Worm (Caenorhabditis elegans) whole organism, L2 larva: ENCODE data around the gene R07H5.9.
A peak's percentile ranks its signal among the peaks of the same experiment; 100 is the strongest.
"Not testable (repeated sequence)": the region's sequence is repeated elsewhere in the genome, so short reads cannot be mapped to it uniquely, and the experiment has no call there.

Experiments
- F13H6.1 ChIP-seq: sonication (generic microtip); optimal IDR thresholded peaks from 2 replicates; lab custom pipeline; 2016; ENCODE audit warnings: missing genetic modification characterization, missing compliant biosample characterization
- Y55F3AM.14 ChIP-seq: fragments of 200-800 bp; sonication (Bioruptor generic); optimal IDR thresholded peaks from 2 replicates; lab custom pipeline; 2018; ENCODE audit warnings: mild to moderate bottlenecking, missing genetic modification characterization, missing compliant biosample characterization
- ZK546.5 ChIP-seq: sonication (generic microtip); optimal IDR thresholded peaks from 2 replicates; lab custom pipeline; 2017; ENCODE audit warnings: missing biosample characterization, missing genetic modification characterization
- alr-1 ChIP-seq: fragments of 150-350 bp; optimal IDR thresholded peaks from 2 replicates; lab custom pipeline; 2014; ENCODE audit warnings: missing biosample characterization, missing genetic modification characterization
- aly-2 ChIP-seq: fragments of 150-350 bp; optimal IDR thresholded peaks from 2 replicates; lab custom pipeline; 2014; ENCODE audit warnings: missing biosample characterization, missing genetic modification characterization
- ceh-16 ChIP-seq: fragments of 150-350 bp; optimal IDR thresholded peaks from 2 replicates; lab custom pipeline; 2014; ENCODE audit warnings: missing biosample characterization, missing genetic modification characterization
- crh-2 ChIP-seq: sonication (generic microtip); optimal IDR thresholded peaks from 2 replicates; lab custom pipeline; 2017; ENCODE audit warnings: missing biosample characterization, missing genetic modification characterization
- elt-1 ChIP-seq: fragments of 150-350 bp; optimal IDR thresholded peaks from 2 replicates; lab custom pipeline; 2014; ENCODE audit warnings: missing biosample characterization, missing genetic modification characterization
- fos-1 ChIP-seq: fragments of 150-350 bp; optimal IDR thresholded peaks from 2 replicates; lab custom pipeline; 2014; ENCODE audit warnings: missing biosample characterization, missing genetic modification characterization
- lin-11 ChIP-seq: fragments of 150-350 bp; sonication (generic microtip); optimal IDR thresholded peaks from 2 replicates; lab custom pipeline; 2014; ENCODE audit warnings: missing biosample characterization, missing genetic modification characterization, inconsistent platforms, mixed read lengths
- lin-13 ChIP-seq: fragments of 150-350 bp; optimal IDR thresholded peaks from 2 replicates; lab custom pipeline; 2014; ENCODE audit warnings: missing biosample characterization, missing genetic modification reagents, missing genetic modification characterization
- lin-39 ChIP-seq: fragments of 150-350 bp; optimal IDR thresholded peaks from 2 replicates; lab custom pipeline; 2014; ENCODE audit warnings: missing biosample characterization, missing genetic modification reagents, missing genetic modification characterization
- lsy-2 ChIP-seq, 2 experiments: fragments of 150-350 bp in 1 of 2; sonication (generic microtip) in 1 of 2; optimal IDR thresholded peaks; 2 replicates each; lab custom pipeline; 2014 to 2017; ENCODE audit warnings: missing biosample characterization in 2 of 2, missing genetic modification characterization in 2 of 2
- mab-5 ChIP-seq: fragments of 150-350 bp; optimal IDR thresholded peaks from 2 replicates; lab custom pipeline; 2014; ENCODE audit warnings: missing biosample characterization, missing genetic modification characterization
- mdl-1 ChIP-seq, 2 experiments: fragments of 150-350 bp in 1 of 2; sonication (generic microtip) in 1 of 2; optimal IDR thresholded peaks; 2 replicates each; lab custom pipeline; 2017; ENCODE audit warnings: missing biosample characterization in 2 of 2, missing genetic modification characterization in 2 of 2
- nhr-11 ChIP-seq: fragments of 150-350 bp; optimal IDR thresholded peaks from 2 replicates; lab custom pipeline; 2014; ENCODE audit warnings: missing biosample characterization, missing genetic modification characterization
- nhr-12 ChIP-seq: fragments of 150-350 bp; optimal IDR thresholded peaks from 2 replicates; lab custom pipeline; 2014; ENCODE audit warnings: missing biosample characterization, missing genetic modification characterization
- nhr-129 ChIP-seq: fragments of 150-350 bp; optimal IDR thresholded peaks from 2 replicates; lab custom pipeline; 2014; ENCODE audit warnings: missing biosample characterization, missing genetic modification characterization
- nhr-21 ChIP-seq: fragments of 150-350 bp; optimal IDR thresholded peaks from 2 replicates; lab custom pipeline; 2014; ENCODE audit warnings: missing biosample characterization, missing genetic modification characterization
- nhr-23 ChIP-seq: fragments of 150-350 bp; optimal IDR thresholded peaks from 2 replicates; lab custom pipeline; 2014; ENCODE audit warnings: missing biosample characterization, missing genetic modification reagents, missing genetic modification characterization
- nhr-77 ChIP-seq: fragments of 150-350 bp; optimal IDR thresholded peaks from 2 replicates; lab custom pipeline; 2014; ENCODE audit warnings: missing biosample characterization, missing genetic modification characterization
- peb-1 ChIP-seq: fragments of 150-350 bp; optimal IDR thresholded peaks from 2 replicates; lab custom pipeline; 2014; ENCODE audit warnings: missing biosample characterization, missing genetic modification characterization
- sem-4 ChIP-seq: fragments of 150-350 bp; optimal IDR thresholded peaks from 2 replicates; lab custom pipeline; 2014; ENCODE audit warnings: missing biosample characterization, missing genetic modification reagents, missing genetic modification characterization
- sma-9 ChIP-seq, 2 experiments: fragments of 150-350 bp in 1 of 2; sonication (generic microtip) in 1 of 2; optimal IDR thresholded peaks; 2 replicates each; lab custom pipeline; 2014 to 2016; ENCODE audit warnings: missing genetic modification characterization in 2 of 2, mild to moderate bottlenecking in 1 of 2, missing biosample characterization in 1 of 2, missing compliant biosample characterization in 1 of 2, missing genetic modification reagents in 1 of 2, moderate library complexity in 1 of 2
- unc-39 ChIP-seq: fragments of 150-350 bp; optimal IDR thresholded peaks from 2 replicates; lab custom pipeline; 2014; ENCODE audit warnings: missing biosample characterization, missing genetic modification characterization
- unc-55 ChIP-seq: fragments of 150-350 bp; sonication (generic microtip); optimal IDR thresholded peaks from 3 replicates; lab custom pipeline; 2014; ENCODE audit warnings: missing biosample characterization, missing genetic modification reagents, missing genetic modification characterization
- unc-62 ChIP-seq: fragments of 150-350 bp; optimal IDR thresholded peaks from 2 replicates; lab custom pipeline; 2014; ENCODE audit warnings: missing biosample characterization, missing genetic modification reagents, missing genetic modification characterization
- zag-1 ChIP-seq: fragments of 150-350 bp; optimal IDR thresholded peaks from 2 replicates; lab custom pipeline; 2014; ENCODE audit warnings: missing biosample characterization, missing genetic modification characterization
- ztf-1 ChIP-seq: fragments of 200-800 bp; sonication (Bioruptor generic); conservative IDR thresholded peaks from 2 replicates; pipeline ENCODE4 v1.3.6; 2022; ENCODE audit warnings: missing genetic modification characterization, missing compliant biosample characterization
- ztf-11 ChIP-seq: sonication (generic microtip); optimal IDR thresholded peaks from 2 replicates; lab custom pipeline; 2017; ENCODE audit warnings: missing biosample characterization, missing genetic modification characterization
- ztf-4 ChIP-seq: fragments of 150-350 bp; optimal IDR thresholded peaks from 2 replicates; lab custom pipeline; 2014; ENCODE audit warnings: missing biosample characterization, missing genetic modification characterization

R07H5.9 gene

DNA sequence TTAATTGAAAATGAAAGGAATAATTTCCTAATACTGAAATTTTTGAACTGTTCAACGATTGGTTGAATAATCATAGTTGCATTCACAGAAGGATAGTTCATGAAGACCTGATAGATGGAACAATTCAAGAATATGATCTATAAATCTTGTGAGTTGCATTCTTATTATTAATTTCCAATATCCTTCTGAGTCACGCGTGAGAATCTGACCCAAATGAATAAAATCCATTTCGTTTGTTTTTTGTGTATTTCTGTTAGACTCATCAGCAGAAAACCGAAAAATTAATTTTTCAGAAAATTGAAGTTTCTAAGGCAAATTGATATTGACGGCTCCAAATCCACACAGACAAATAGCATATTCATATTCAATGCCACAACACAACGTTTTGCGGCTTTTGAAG, 17.9 kb upstream of the R07H5.9 start, which contains the start of gene fbxb-79:
TSS of gene fbxb-79 (minus strand) at position 101 of the 400 bp plus-strand sequence.
- TF ChIP-seq nhr-21 (no peak), mdl-1 (tag; optimal IDR thresholded peaks at IDR 0.05; lab: Kevin White, UChicago) (no peak), aly-2 (no peak), unc-55 (GFP tag; lab: Kevin White, UChicago) (no peak), alr-1 (tag; lab: Kevin White, UChicago) (no peak), zag-1 (no peak), unc-39 (tag; lab: Kevin White, UChicago) (no peak)

DNA sequence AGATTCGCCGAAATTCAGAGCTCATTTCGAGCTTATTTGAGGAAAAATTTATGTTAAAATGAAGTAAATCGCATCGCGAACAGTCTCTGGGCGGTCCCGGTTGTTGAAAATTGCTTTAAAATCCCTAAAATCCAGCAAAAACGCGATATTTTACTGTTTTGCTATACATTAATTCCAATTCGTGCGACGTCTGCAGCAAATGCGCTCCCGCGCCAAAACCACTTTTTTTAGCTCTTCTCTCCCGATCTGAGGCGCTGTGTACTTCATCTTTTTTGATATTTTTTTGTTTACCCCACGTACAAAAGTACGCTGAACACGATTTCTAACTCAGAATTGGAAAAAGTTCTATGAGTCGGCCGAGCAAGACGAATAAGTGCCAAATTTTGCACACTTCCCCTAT, 8.3 kb upstream of the R07H5.9 start, which contains the start of gene R07H5.16:
TSS of gene R07H5.16 (plus strand) at position 348 of the 400 bp plus-strand sequence.
- not testable (repeated sequence) for TF ChIP-seq ztf-4 (tag; lab: Kevin White, UChicago); nhr-21; lin-39

DNA sequence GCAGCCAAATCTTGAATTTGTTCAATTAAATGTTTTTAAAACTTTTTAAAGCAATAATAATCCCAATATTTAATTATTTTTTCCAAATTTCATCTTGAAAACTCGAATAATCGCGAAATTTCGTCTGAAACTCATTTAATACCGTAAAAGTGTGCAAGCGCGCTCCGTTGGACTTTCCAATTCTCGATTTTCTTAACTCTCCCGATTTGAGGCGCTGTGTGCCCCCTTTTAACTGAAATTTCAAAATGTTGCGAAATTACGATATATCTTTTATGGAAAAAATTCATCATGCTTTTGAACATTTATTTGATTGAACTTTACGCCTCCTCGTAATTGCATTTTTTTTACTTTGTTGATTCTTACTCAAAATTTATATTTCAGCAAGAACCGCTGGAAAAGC, 4.9 kb upstream of the R07H5.9 start, which contains the start of gene R07H5.11:
TSS of gene R07H5.11 (plus strand) at position 380 of the 400 bp plus-strand sequence.
- not testable (repeated sequence) for TF ChIP-seq Y55F3AM.14; fos-1 (tag; lab: Kevin White, UChicago); mab-5 (tag; lab: Kevin White, UChicago)

DNA sequence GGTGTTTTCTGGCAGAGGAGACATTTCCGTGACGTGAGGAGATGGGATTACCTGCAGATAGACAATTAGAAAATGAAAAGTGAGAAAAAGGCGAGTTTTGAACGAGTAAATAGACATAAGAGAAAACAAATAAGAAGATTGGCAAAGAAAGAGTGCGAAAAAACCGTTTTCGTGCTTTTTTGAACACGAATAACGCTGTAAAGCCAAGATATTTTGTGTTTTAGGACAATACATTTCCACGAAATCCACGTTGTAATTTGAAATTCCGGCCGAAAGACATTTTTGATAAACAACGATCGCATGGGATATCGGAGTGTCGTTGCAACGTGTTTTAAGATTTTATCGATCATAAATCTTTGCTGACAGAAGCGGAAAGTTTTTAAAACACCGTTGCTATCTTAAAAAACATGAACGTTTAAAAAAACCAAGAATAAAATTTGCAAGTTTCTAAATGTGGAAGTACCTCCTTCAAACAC, 3.5 kb downstream of the R07H5.9 start, which contains the start of gene adk-1:
TSS of gene adk-1 (minus strand) at position 51 of the 476 bp plus-strand sequence.
- TF ChIP-seq ZK546.5 (tag; lab: Kevin White, UChicago) (no peak), unc-55 (GFP tag; lab: Kevin White, UChicago) (no peak), nhr-77 (tag; lab: Kevin White, UChicago) (no peak), alr-1 (tag; lab: Kevin White, UChicago) (no peak), nhr-23 (tag; lab: Kevin White, UChicago) (no peak), zag-1 (no peak), nhr-12 (tag; lab: Kevin White, UChicago) (no peak), ztf-11 (tag; lab: Kevin White, UChicago) (no peak)

DNA sequence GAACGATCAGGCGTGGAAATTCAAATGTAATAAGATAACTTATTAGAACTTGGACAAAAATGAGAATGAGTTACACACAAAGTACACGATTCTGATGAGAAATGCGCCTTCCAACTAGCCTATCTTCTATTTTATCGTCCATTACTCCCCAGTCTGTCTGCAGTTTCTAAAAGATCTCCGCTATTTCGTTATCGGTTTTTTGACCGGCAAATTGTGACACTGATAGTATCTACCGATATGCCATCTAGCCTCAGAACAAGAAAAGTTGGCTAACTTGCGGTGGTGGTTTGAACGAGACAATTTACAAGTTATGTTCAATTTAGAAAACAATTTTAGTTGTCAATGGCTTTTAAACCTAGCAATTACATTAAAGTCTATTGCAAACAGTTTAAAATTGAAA, 4.3 kb downstream of the R07H5.9 start:
- TF ChIP-seq ceh-16 (tag; lab: Kevin White, UChicago) (peak; percentile 95), elt-1 (tag; lab: Kevin White, UChicago) (peak; percentile 89), sem-4 (tag; lab: Kevin White, UChicago) (no peak), crh-2 (tag; lab: Kevin White, UChicago) (peak; percentile 57), ZK546.5 (tag; lab: Kevin White, UChicago) (no peak), nhr-11 (no peak), unc-62 (GFP tag; lab: Kevin White, UChicago) (no peak), alr-1 (tag; lab: Kevin White, UChicago) (no peak), fos-1 (tag; lab: Kevin White, UChicago) (peak; percentile 96)

DNA sequence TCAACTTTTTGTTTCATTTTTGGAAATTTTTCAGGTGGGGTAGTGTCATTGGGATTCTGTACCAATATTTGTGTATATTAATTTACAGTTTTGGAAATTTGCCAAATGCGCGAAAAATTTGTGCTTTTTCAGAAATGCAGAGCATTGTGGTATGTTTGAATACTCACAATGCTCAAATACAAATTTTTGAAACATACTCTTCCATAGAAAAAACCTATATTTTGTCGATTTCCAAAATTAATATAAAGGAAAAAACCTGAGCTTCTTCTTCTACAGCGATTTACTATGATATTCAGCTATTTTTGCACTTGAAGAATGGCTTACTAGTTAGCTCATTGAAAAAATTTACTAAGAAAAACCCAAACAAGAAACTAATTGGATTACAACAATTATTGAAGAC, 5.7 kb downstream of the R07H5.9 start:
- TF ChIP-seq nhr-129 (tag; lab: Kevin White, UChicago) (no peak), fos-1 (tag; lab: Kevin White, UChicago) (no peak), ZK546.5 (tag; lab: Kevin White, UChicago) (no peak), lsy-2 (tag; optimal IDR thresholded peaks at IDR 0.05; lab: Kevin White, UChicago) (no peak)

DNA sequence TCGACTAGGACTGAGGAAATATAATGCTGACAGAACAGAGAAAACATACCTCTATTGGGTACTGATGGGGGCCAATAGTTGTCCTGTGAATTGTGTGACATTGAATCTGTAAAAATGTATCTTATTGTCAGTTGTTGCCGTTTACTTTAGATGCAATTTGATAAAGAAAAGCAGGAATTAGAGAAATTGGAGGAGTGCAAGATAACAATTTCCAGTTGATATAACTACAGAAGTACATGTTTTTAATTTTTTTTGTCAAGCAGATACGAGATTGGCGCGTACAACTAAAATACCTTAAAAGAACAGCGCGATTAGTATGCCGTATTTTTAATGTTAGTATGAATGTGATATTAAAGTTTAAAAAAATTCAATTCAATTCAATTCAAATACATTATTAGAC, 10.8 kb downstream of the R07H5.9 start, which contains the start of gene zip-6:
TSS of gene zip-6 (minus strand) at position 101 of the 400 bp plus-strand sequence.
- no peak for TF ChIP-seq aly-2
- no peak for TF ChIP-seq mab-5 (tag; lab: Kevin White, UChicago)
- no peak for TF ChIP-seq F13H6.1 (tag; lab: Kevin White, UChicago)
- no peak for TF ChIP-seq ZK546.5 (tag; lab: Kevin White, UChicago)
- no peak for TF ChIP-seq lin-13 (GFP tag; lab: Kevin White, UChicago)
- no peak for TF ChIP-seq sma-9 (GFP tag; optimal IDR thresholded peaks at IDR 0.05; lab: Kevin White, UChicago)
- no peak for TF ChIP-seq sma-9 (tag; optimal IDR thresholded peaks at IDR 0.05; lab: Kevin White, UChicago)
- TF ChIP-seq peb-1 (tag; lab: Kevin White, UChicago), result no peak
- TF ChIP-seq unc-62 (GFP tag; lab: Kevin White, UChicago), result no peak
- TF ChIP-seq ztf-11 (tag; lab: Kevin White, UChicago), result no peak
- no peak for TF ChIP-seq alr-1 (tag; lab: Kevin White, UChicago)
- TF ChIP-seq fos-1 (tag; lab: Kevin White, UChicago), result no peak
- no peak for TF ChIP-seq ztf-1 (GFP tag; lab: Robert Waterston, UW)
- TF ChIP-seq lin-39, result no peak
- no peak for TF ChIP-seq sem-4 (tag; lab: Kevin White, UChicago)
- TF ChIP-seq nhr-23 (tag; lab: Kevin White, UChicago), result no peak
- TF ChIP-seq lin-11 (tag; lab: Kevin White, UChicago), result no peak
